Fruit fly (Drosophila melanogaster): ENCODE measurements around the gene alpha-Man-Ib.

alpha-Man-Ib gene

dm6 chr3R:29138407-29138806 lies 25.8 kb upstream of the alpha-Man-Ib start, which contains the start of the genes Alg13 and superdeath (continued):
- TF ChIP-seq CG11398 (GFP tag; optimal IDR thresholded peaks at IDR 0.05) (no peak), Pdp1 (GFP tag; optimal IDR thresholded peaks at IDR 0.05) (peak in 1 of 2 experiments; percentile 64), Jarid2 (GFP tag; optimal IDR thresholded peaks at IDR 0.05) (no peak), CG1233 (GFP tag; optimal IDR thresholded peaks at IDR 0.05) (no peak), Optix (GFP tag; IDR thresholded peaks at IDR 0.05) (no peak), dati (GFP tag; IDR thresholded peaks at IDR 0.05) (no peak), gsb-n (tag; optimal IDR thresholded peaks at IDR 0.05) (no peak), CG13894 (tag; optimal IDR thresholded peaks at IDR 0.05) (no peak), corto (GFP tag; optimal IDR thresholded peaks at IDR 0.05) (no peak), ab (GFP tag; optimal IDR thresholded peaks at IDR 0.05) (no peak), Nf-YA (GFP tag; IDR thresholded peaks at IDR 0.05) (no peak), CG9932 (GFP tag; IDR thresholded peaks at IDR 0.05) (no peak), crp (GFP tag; optimal IDR thresholded peaks at IDR 0.05) (peak in 1 of 2 experiments; percentile 85), CoRest (tag; optimal IDR thresholded peaks at IDR 0.05) (peak; percentile 12), dysf (GFP tag; IDR thresholded peaks at IDR 0.05) (no peak), Scr (GFP tag; IDR thresholded peaks at IDR 0.05; ENCODE audit: partially characterized antibody) (no peak), GATAe (GFP tag; conservative IDR thresholded peaks at IDR 0.05) (no peak), CG30403 (GFP tag; optimal IDR thresholded peaks at IDR 0.05) (no peak), Dp (GFP tag; optimal IDR thresholded peaks at IDR 0.05) (peak; percentile 10), yki (optimal IDR thresholded peaks at IDR 0.05) (no peak), CG1024 (GFP tag; IDR thresholded peaks at IDR 0.05) (no peak), onecut (GFP tag; IDR thresholded peaks at IDR 0.05) (no peak), CG6765 (GFP tag; optimal IDR thresholded peaks at IDR 0.05) (no peak), MBD-R2 (GFP tag; IDR thresholded peaks at IDR 0.05) (peak; percentile 82), Fer3 (tag; optimal IDR thresholded peaks at IDR 0.05) (no peak), CG15601 (tag; optimal IDR thresholded peaks at IDR 0.05) (peak; percentile 17), CG13296 (GFP tag; optimal IDR thresholded peaks at IDR 0.05) (peak; percentile 23), lola (GFP tag; optimal IDR thresholded peaks at IDR 0.05) (no peak), CG2120 (GFP tag; optimal IDR thresholded peaks at IDR 0.05) (no peak), CG5953 (GFP tag; IDR thresholded peaks at IDR 0.05) (no peak), CG18764 (GFP tag; optimal IDR thresholded peaks at IDR 0.05) (no peak), CG7786 (GFP tag; optimal IDR thresholded peaks at IDR 0.05) (no peak), slou (GFP tag; optimal IDR thresholded peaks at IDR 0.05) (no peak), Six4 (GFP tag; optimal IDR thresholded peaks at IDR 0.05) (no peak), CG8924 (tag; optimal IDR thresholded peaks at IDR 0.05) (no peak), dimm (GFP tag; IDR thresholded peaks at IDR 0.05) (no peak), gce (GFP tag; IDR thresholded peaks at IDR 0.05) (no peak), CG10366 (GFP tag; IDR thresholded peaks at IDR 0.05) (no peak), CG11695 (GFP tag; IDR thresholded peaks at IDR 0.05) (no peak), stwl (tag; optimal IDR thresholded peaks at IDR 0.05) (peak; percentile 28), CG4730 (GFP tag; IDR thresholded peaks at IDR 0.05) (no peak), prd (optimal IDR thresholded peaks at IDR 0.05) (no peak), prd (GFP tag; IDR thresholded peaks at IDR 0.05) (no peak), sens (GFP tag) (peak; percentile 39), CG11723 (GFP tag; optimal IDR thresholded peaks at IDR 0.05) (no peak), ken (GFP tag; IDR thresholded peaks at IDR 0.05) (no peak), phol (tag; optimal IDR thresholded peaks at IDR 0.05) (peak; percentile 7), sob (GFP tag; IDR thresholded peaks at IDR 0.05) (no peak), lab (GFP tag; optimal IDR thresholded peaks at IDR 0.05) (no peak)
